Fruit fly (Drosophila melanogaster) whole organism, prepupa: ENCODE measurements around the gene mRpL10.

Experiments
- CG10631 ChIP-seq: fragments of 200-800 bp; sonication (Bioruptor generic); optimal IDR thresholded peaks from 2 replicates; lab custom pipeline; 2016; ENCODE audit warnings: missing biosample characterization, missing genetic modification characterization
- CG10669 ChIP-seq: fragments of 200-800 bp; sonication (Bioruptor generic); optimal IDR thresholded peaks from 3 replicates; lab custom pipeline; 2018; ENCODE audit warnings: missing biosample characterization, mild to moderate bottlenecking, missing genetic modification characterization, moderate library complexity
- CG11294 ChIP-seq: fragments of 200-800 bp; sonication (Bioruptor generic); IDR thresholded peaks from 2 replicates; pipeline ENCODE4 v1.3.6; 2022; ENCODE audit warnings: missing biosample characterization, missing genetic modification characterization
- CG11762 ChIP-seq: fragments of 200-800 bp; sonication (Bioruptor generic); optimal IDR thresholded peaks from 3 replicates; lab custom pipeline; 2016; ENCODE audit warnings: missing biosample characterization, missing genetic modification characterization; ENCODE audit not compliant: insufficient read depth
- CG11902 ChIP-seq: fragments of 200-800 bp; sonication (Bioruptor generic); optimal IDR thresholded peaks from 3 replicates; lab custom pipeline; 2016; ENCODE audit warnings: missing biosample characterization, missing genetic modification characterization
- CG15336 ChIP-seq: fragments of 200-800 bp; sonication (Bioruptor generic); IDR thresholded peaks from 2 replicates; pipeline ENCODE4 v1.3.6; 2022; ENCODE audit warnings: missing biosample characterization, missing genetic modification characterization
- CG1621 ChIP-seq: fragments of 200-800 bp; sonication (Bioruptor generic); optimal IDR thresholded peaks from 3 replicates; lab custom pipeline; 2018; ENCODE audit warnings: missing biosample characterization, mild to moderate bottlenecking, missing genetic modification characterization
- CG3032 ChIP-seq: fragments of 200-800 bp; optimal IDR thresholded peaks from 2 replicates; lab custom pipeline; 2019; ENCODE audit warnings: missing biosample characterization, mild to moderate bottlenecking, missing genetic modification characterization, moderate library complexity
- CG31627 ChIP-seq: fragments of 200-800 bp; sonication (Bioruptor generic); optimal IDR thresholded peaks from 3 replicates; lab custom pipeline; 2016; ENCODE audit warnings: missing biosample characterization, missing genetic modification characterization
- CG32006 ChIP-seq: fragments of 200-800 bp; sonication (Bioruptor generic); optimal IDR thresholded peaks from 3 replicates; lab custom pipeline; 2017; ENCODE audit warnings: missing biosample characterization, mild to moderate bottlenecking, missing genetic modification characterization
- CG34406 ChIP-seq: fragments of 200-800 bp; sonication (Bioruptor generic); optimal IDR thresholded peaks from 3 replicates; lab custom pipeline; 2016; ENCODE audit warnings: missing biosample characterization, missing genetic modification characterization
- CG3919 ChIP-seq: fragments of 200-800 bp; sonication (Bioruptor generic); optimal IDR thresholded peaks from 3 replicates; lab custom pipeline; 2016; ENCODE audit warnings: missing biosample characterization, missing genetic modification characterization
- CG4318 ChIP-seq: fragments of 200-800 bp; sonication (Bioruptor generic); optimal IDR thresholded peaks from 3 replicates; lab custom pipeline; 2017; ENCODE audit warnings: missing biosample characterization, mild to moderate bottlenecking, missing genetic modification characterization
- CG6163 ChIP-seq: fragments of 200-800 bp; sonication (Bioruptor generic); IDR thresholded peaks from 3 replicates; pipeline ENCODE4 v1.3.6; 2022; ENCODE audit warnings: missing biosample characterization, missing genetic modification characterization
- CG6276 ChIP-seq: fragments of 200-800 bp; sonication (Bioruptor generic); optimal IDR thresholded peaks from 2 replicates; lab custom pipeline; 2017; ENCODE audit warnings: missing biosample characterization, mild to moderate bottlenecking, missing genetic modification characterization
- CG6792 ChIP-seq: fragments of 200-800 bp; sonication (Bioruptor generic); optimal IDR thresholded peaks from 3 replicates; lab custom pipeline; 2016; ENCODE audit warnings: missing biosample characterization, missing genetic modification characterization
- CG6808 ChIP-seq: fragments of 200-800 bp; sonication (Bioruptor generic); optimal IDR thresholded peaks from 3 replicates; lab custom pipeline; 2017; ENCODE audit warnings: missing biosample characterization, missing genetic modification characterization, mild to moderate bottlenecking, moderate library complexity, missing genetic modification reagents
- CG6854 ChIP-seq: fragments of 200-800 bp; sonication (Bioruptor generic); optimal IDR thresholded peaks from 2 replicates; lab custom pipeline; 2017; ENCODE audit warnings: missing biosample characterization, mild to moderate bottlenecking, missing genetic modification characterization
- CG7368 ChIP-seq: fragments of 200-800 bp; sonication (Bioruptor generic); optimal IDR thresholded peaks from 3 replicates; lab custom pipeline; 2016; ENCODE audit warnings: missing biosample characterization, missing genetic modification characterization
- CG8119 ChIP-seq: fragments of 200-800 bp; sonication (Bioruptor generic); IDR thresholded peaks from 3 replicates; pipeline ENCODE4 v1.3.6; 2022; ENCODE audit warnings: missing biosample characterization, missing genetic modification characterization
- CG8319 ChIP-seq: fragments of 200-800 bp; sonication (Bioruptor generic); optimal IDR thresholded peaks from 3 replicates; lab custom pipeline; 2016; ENCODE audit warnings: missing biosample characterization, missing genetic modification characterization
- CG8632 ChIP-seq: fragments of 200-800 bp; sonication (Bioruptor generic); optimal IDR thresholded peaks from 3 replicates; lab custom pipeline; 2016; ENCODE audit warnings: missing biosample characterization, missing genetic modification characterization
- CG9139 ChIP-seq: fragments of 200-800 bp; sonication (Bioruptor generic); optimal IDR thresholded peaks from 3 replicates; lab custom pipeline; 2017; ENCODE audit warnings: missing biosample characterization, mild to moderate bottlenecking, missing genetic modification characterization
- Eip75B ChIP-seq: fragments of 200-800 bp; sonication (Bioruptor generic); optimal IDR thresholded peaks from 3 replicates; lab custom pipeline; 2016; ENCODE audit warnings: missing biosample characterization, missing genetic modification characterization
- Eip78C ChIP-seq: fragments of 200-800 bp; sonication (Bioruptor generic); peaks from one replicate; lab custom pipeline; 2016; ENCODE audit warnings: missing biosample characterization, missing genetic modification characterization
- Eip93F ChIP-seq: fragments of 200-800 bp; sonication (Bioruptor generic); optimal IDR thresholded peaks from 2 replicates; lab custom pipeline; 2016; ENCODE audit warnings: missing biosample characterization, mild to moderate bottlenecking, missing genetic modification characterization
- Ets96B ChIP-seq: fragments of 200-800 bp; optimal IDR thresholded peaks from 2 replicates; lab custom pipeline; 2019; ENCODE audit warnings: missing biosample characterization, mild to moderate bottlenecking, missing genetic modification characterization, moderate library complexity
- Gug ChIP-seq: fragments of 200-800 bp; sonication (Bioruptor generic); IDR thresholded peaks from 2 replicates; pipeline ENCODE4 v1.3.6; 2022; ENCODE audit warnings: missing biosample characterization, missing genetic modification characterization
- Hr38 ChIP-seq: sonication (Bioruptor generic); optimal IDR thresholded peaks from 2 replicates; lab custom pipeline; 2016; ENCODE audit warnings: missing biosample characterization, missing genetic modification characterization
- Hr39 ChIP-seq: fragments of 200-800 bp; sonication (Bioruptor generic); optimal IDR thresholded peaks from 2 replicates; lab custom pipeline; 2016; ENCODE audit warnings: missing biosample characterization, missing genetic modification characterization
- OdsH ChIP-seq: fragments of 200-800 bp; sonication (Bioruptor generic); optimal IDR thresholded peaks from 3 replicates; lab custom pipeline; 2016; ENCODE audit warnings: missing biosample characterization, missing genetic modification characterization
- Smox ChIP-seq: fragments of 200-800 bp; sonication (Bioruptor generic); optimal IDR thresholded peaks from 3 replicates; lab custom pipeline; 2016; ENCODE audit warnings: missing biosample characterization, missing genetic modification characterization
- Sox14 ChIP-seq: fragments of 200-800 bp; sonication (Bioruptor generic); optimal IDR thresholded peaks from 3 replicates; lab custom pipeline; 2016; ENCODE audit warnings: missing biosample characterization, missing genetic modification characterization
- achi ChIP-seq: fragments of 200-800 bp; sonication (Bioruptor generic); optimal IDR thresholded peaks from 3 replicates; lab custom pipeline; 2016; ENCODE audit warnings: missing biosample characterization, missing genetic modification characterization
- cyc ChIP-seq: fragments of 200-800 bp; sonication (Bioruptor generic); optimal IDR thresholded peaks from 3 replicates; lab custom pipeline; 2016; ENCODE audit warnings: missing biosample characterization, missing genetic modification characterization
- dac ChIP-seq: fragments of 200-800 bp; sonication (Bioruptor generic); optimal IDR thresholded peaks from 2 replicates; lab custom pipeline; 2017; ENCODE audit warnings: missing biosample characterization, mild to moderate bottlenecking, missing genetic modification characterization
- dsx ChIP-seq: fragments of 200-800 bp; optimal IDR thresholded peaks from 3 replicates; lab custom pipeline; 2019; ENCODE audit warnings: missing biosample characterization, mild to moderate bottlenecking, missing genetic modification characterization, moderate library complexity; ENCODE audit not compliant: poor library complexity, severe bottlenecking
- eg ChIP-seq: fragments of 200-800 bp; sonication (Bioruptor generic); IDR thresholded peaks from 3 replicates; pipeline ENCODE4 v1.3.6; 2022; ENCODE audit warnings: missing biosample characterization, missing genetic modification characterization
- fd85E ChIP-seq: fragments of 200-800 bp; sonication (Bioruptor generic); optimal IDR thresholded peaks from 3 replicates; lab custom pipeline; 2016; ENCODE audit warnings: missing biosample characterization, missing genetic modification characterization
- net ChIP-seq: fragments of 200-800 bp; sonication (Bioruptor generic); optimal IDR thresholded peaks from 3 replicates; lab custom pipeline; 2016; ENCODE audit warnings: missing biosample characterization, missing genetic modification characterization
- pdm3 ChIP-seq: fragments of 200-800 bp; sonication (Bioruptor generic); optimal IDR thresholded peaks from 3 replicates; lab custom pipeline; 2016; ENCODE audit warnings: missing biosample characterization, missing genetic modification characterization
- salr ChIP-seq, 2 experiments: fragments of 200-800 bp; sonication (Bioruptor generic); optimal IDR thresholded peaks; 3 replicates each; lab custom pipeline; 2016 to 2018; ENCODE audit warnings: missing biosample characterization in 2 of 2, missing genetic modification characterization in 2 of 2, mild to moderate bottlenecking in 1 of 2
- spab ChIP-seq: fragments of 200-800 bp; sonication (Bioruptor generic); optimal IDR thresholded peaks from 2 replicates; lab custom pipeline; 2017; ENCODE audit warnings: missing biosample characterization, mild to moderate bottlenecking, missing genetic modification characterization, missing genetic modification reagents
- svp ChIP-seq: fragments of 200-800 bp; sonication (Bioruptor generic); peaks from one replicate; lab custom pipeline; 2016; ENCODE audit warnings: missing biosample characterization, missing genetic modification characterization
- topi ChIP-seq: fragments of 200-800 bp; sonication (Bioruptor generic); optimal IDR thresholded peaks from 3 replicates; lab custom pipeline; 2016; ENCODE audit warnings: missing biosample characterization, missing genetic modification characterization
- vri ChIP-seq: fragments of 200-800 bp; sonication (Bioruptor generic); optimal IDR thresholded peaks from 3 replicates; lab custom pipeline; 2016; ENCODE audit warnings: missing biosample characterization, mild to moderate bottlenecking, missing genetic modification characterization

Gene mRpL10

dm6 chr2L:160581-161452, 42.8 kb upstream of the mRpL10 start (continued):
- no peak for TF ChIP-seq CG6163
- peak; percentile 58 for TF ChIP-seq CG8319
- peak; percentile 70 for TF ChIP-seq CG10669
- peak; percentile 73 to 86 for TF ChIP-seq salr (GFP tag; optimal IDR thresholded peaks at IDR 0.05; lab: Kevin White, UChicago)
- TF ChIP-seq spab (GFP tag; lab: Kevin White, UChicago), result peak; percentile 78
- TF ChIP-seq dsx (GFP tag; lab: Kevin White, UChicago), result peak; percentile 85
- TF ChIP-seq CG10631 (GFP tag; lab: Kevin White, UChicago), result peak; percentile 70
- peak; percentile 44 for TF ChIP-seq CG11762 (GFP tag; lab: Kevin White, UChicago)
- peak; percentile 85 for TF ChIP-seq OdsH (GFP tag; lab: Kevin White, UChicago)
- peak; percentile 87 for TF ChIP-seq CG32006 (GFP tag; lab: Kevin White, UChicago)
- peak; percentile 85 for TF ChIP-seq CG9139 (GFP tag; lab: Kevin White, UChicago)
- TF ChIP-seq fd85E, result peak; percentile 87
- peak; percentile 29 for TF ChIP-seq Smox
- TF ChIP-seq CG1621 (tag; lab: Kevin White, UChicago), result peak; percentile 80
- TF ChIP-seq achi, result peak; percentile 67
- TF ChIP-seq dac (GFP tag; lab: Kevin White, UChicago), result peak; percentile 92
- TF ChIP-seq CG11902 (GFP tag; lab: Kevin White, UChicago), result no peak
- peak; percentile 74 for TF ChIP-seq CG8632 (GFP tag; lab: Kevin White, UChicago)
- peak; percentile 92 for TF ChIP-seq Eip93F (GFP tag; lab: Kevin White, UChicago)
- TF ChIP-seq CG7368 (GFP tag; lab: Kevin White, UChicago), result peak; percentile 22
- peak; percentile 58 for TF ChIP-seq CG4318
- peak; percentile 41 for TF ChIP-seq CG6792 (GFP tag; lab: Kevin White, UChicago)
- peak; percentile 88 for TF ChIP-seq Eip78C (GFP tag; lab: Kevin White, UChicago)
- peak; percentile 54 for TF ChIP-seq CG34406 (GFP tag; lab: Kevin White, UChicago)
- peak; percentile 74 for TF ChIP-seq CG3919 (GFP tag; lab: Kevin White, UChicago)
- TF ChIP-seq Hr38 (GFP tag; lab: Kevin White, UChicago), result no peak
- TF ChIP-seq topi (GFP tag; lab: Kevin White, UChicago), result peak; percentile 52
- TF ChIP-seq CG15336 (GFP tag; lab: Robert Waterston, UW), result no peak
- peak; percentile 87 for TF ChIP-seq net (GFP tag; lab: Kevin White, UChicago)
- TF ChIP-seq CG6808 (GFP tag; lab: Kevin White, UChicago), result peak; percentile 85
- no peak for TF ChIP-seq CG8119 (GFP tag; lab: Robert Waterston, UW)
- no peak for TF ChIP-seq Hr39 (GFP tag; lab: Kevin White, UChicago)
- TF ChIP-seq Ets96B (tag; lab: Kevin White, UChicago), result peak; percentile 76
- peak; percentile 86 for TF ChIP-seq pdm3 (GFP tag; lab: Kevin White, UChicago)
- TF ChIP-seq CG6854, result peak; percentile 23
- peak; percentile 77 for TF ChIP-seq Sox14 (GFP tag; lab: Kevin White, UChicago)
- TF ChIP-seq vri, result peak; percentile 91
- TF ChIP-seq svp (GFP tag; lab: Kevin White, UChicago), result peak; percentile 88

- TF ChIP-seq CG10669 (peak; percentile 21), CG8319 (no peak), CG9139 (GFP tag; lab: Kevin White, UChicago) (no peak), CG8632 (GFP tag; lab: Kevin White, UChicago) (no peak), CG3032 (tag; lab: Kevin White, UChicago) (no peak), eg (GFP tag; lab: Robert Waterston, UW) (no peak), Eip75B (GFP tag; lab: Kevin White, UChicago) (peak; percentile 28), Smox (peak; percentile 29), Hr39 (GFP tag; lab: Kevin White, UChicago) (no peak), CG31627 (GFP tag; lab: Kevin White, UChicago) (no peak), dac (GFP tag; lab: Kevin White, UChicago) (no peak), CG6276 (GFP tag; lab: Kevin White, UChicago) (peak; percentile 64), CG11294 (GFP tag; lab: Robert Waterston, UW) (no peak), Sox14 (GFP tag; lab: Kevin White, UChicago) (peak; percentile 35), cyc (no peak), CG34406 (GFP tag; lab: Kevin White, UChicago) (no peak), pdm3 (GFP tag; lab: Kevin White, UChicago) (peak; percentile 20), CG11762 (GFP tag; lab: Kevin White, UChicago) (no peak), CG8119 (GFP tag; lab: Robert Waterston, UW) (no peak), CG10631 (GFP tag; lab: Kevin White, UChicago) (no peak), CG15336 (GFP tag; lab: Robert Waterston, UW) (no peak), Gug (GFP tag; lab: Robert Waterston, UW) (no peak)
These were observed 42.0 kb upstream of the mRpL10 start for dm6 chr2L:161453-162175.
